Worm (Caenorhabditis elegans): ENCODE results near the gene C49C3.11.

C49C3.11 gene

DNA sequence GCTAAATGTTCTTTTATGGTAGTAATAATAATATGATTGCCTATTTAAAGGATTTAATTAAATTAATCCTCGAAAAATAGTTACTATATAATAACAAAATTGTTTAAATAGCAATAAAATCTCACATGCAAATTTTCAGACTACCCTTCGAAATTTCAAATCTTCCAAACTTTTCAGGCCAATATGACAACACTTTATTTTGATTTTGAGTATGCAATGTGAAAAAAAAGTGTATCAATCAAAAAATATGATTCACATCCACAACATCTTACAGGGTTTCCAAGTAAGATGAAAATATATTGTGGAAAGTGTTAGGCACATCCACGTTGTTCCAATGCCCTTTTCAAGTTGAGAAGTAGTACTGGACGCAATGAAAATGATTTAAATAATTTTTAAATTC lies 31.7 kb upstream of the C49C3.11 start, which contains the start of gene snf-9:
Gene snf-9 (plus strand): TSS at position 301 of the 400 bp plus-strand sequence.
- no peak for TF ChIP-seq hlh-6 (tag; optimal IDR thresholded peaks at IDR 0.05)
- no peak for TF ChIP-seq mec-3 (tag; optimal IDR thresholded peaks at IDR 0.05; ENCODE audit: borderline replicate concordance)
- TF ChIP-seq sox-4 (tag; optimal IDR thresholded peaks at IDR 0.05): no peak
- no peak for TF ChIP-seq unc-55 (GFP tag; optimal IDR thresholded peaks at IDR 0.05)
- TF ChIP-seq dve-1 (tag; optimal IDR thresholded peaks at IDR 0.05): no peak
- TF ChIP-seq tbx-2 (tag; optimal IDR thresholded peaks at IDR 0.05): no peak
- TF ChIP-seq eyg-1 (tag; optimal IDR thresholded peaks at IDR 0.05): no peak
- no peak for TF ChIP-seq che-1 (tag; optimal IDR thresholded peaks at IDR 0.05)
- no peak for TF ChIP-seq lim-6 (tag; optimal IDR thresholded peaks at IDR 0.05)
- TF ChIP-seq tbx-7 (tag; optimal IDR thresholded peaks at IDR 0.05): no peak
- TF ChIP-seq fax-1 (tag; optimal IDR thresholded peaks at IDR 0.05): no peak
- TF ChIP-seq zip-5 (tag; optimal IDR thresholded peaks at IDR 0.05): no peak

DNA sequence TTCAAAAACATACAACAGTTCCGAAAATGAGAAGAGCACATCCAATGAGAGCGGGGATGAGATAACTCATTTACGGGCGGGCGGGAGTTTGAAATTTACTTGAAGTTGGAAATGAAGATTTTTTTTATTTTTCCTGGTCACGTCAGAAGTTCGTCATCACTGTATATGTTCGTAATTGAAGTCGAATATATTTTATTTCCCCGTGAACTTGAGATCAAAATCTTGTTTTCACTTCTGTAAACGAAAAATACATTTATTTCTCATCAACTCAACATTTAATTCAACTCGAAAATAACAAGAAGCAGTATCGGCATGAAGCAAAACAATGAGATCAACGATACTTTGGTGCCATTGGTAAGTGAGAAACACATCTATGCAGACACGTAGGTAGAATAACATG lies 27.2 kb upstream of the C49C3.11 start, which contains the start of gene C49C3.20:
Gene C49C3.20 (minus strand): TSS at position 101 of the 400 bp plus-strand sequence.
- TF ChIP-seq mec-3 (tag; optimal IDR thresholded peaks at IDR 0.05; ENCODE audit: borderline replicate concordance) (no peak), madf-2 (tag; optimal IDR thresholded peaks at IDR 0.05) (no peak), tbx-7 (tag; optimal IDR thresholded peaks at IDR 0.05) (no peak), syd-9 (tag; optimal IDR thresholded peaks at IDR 0.05) (no peak), unc-3 (GFP tag; conservative IDR thresholded peaks at IDR 0.05) (no peak), unc-3 (tag; optimal IDR thresholded peaks at IDR 0.05) (no peak), K02D7.2 (tag; optimal IDR thresholded peaks at IDR 0.05) (no peak), lin-11 (tag; optimal IDR thresholded peaks at IDR 0.05) (no peak), elt-2 (tag; optimal IDR thresholded peaks at IDR 0.05) (no peak), fkh-6 (tag; optimal IDR thresholded peaks at IDR 0.05) (no peak), ztf-16 (tag; optimal IDR thresholded peaks at IDR 0.05) (no peak), nhr-11 (tag; optimal IDR thresholded peaks at IDR 0.05) (no peak), sdc-2 (tag; optimal IDR thresholded peaks at IDR 0.05) (no peak), npax-4 (tag; optimal IDR thresholded peaks at IDR 0.05) (no peak), hlh-30 (tag; optimal IDR thresholded peaks at IDR 0.05; ENCODE audit: insufficient read depth) (no peak), pax-1 (tag; optimal IDR thresholded peaks at IDR 0.05) (no peak), nhr-232 (tag; optimal IDR thresholded peaks at IDR 0.05) (no peak), sox-2 (GFP tag; IDR thresholded peaks at IDR 0.05) (no peak), fax-1 (tag; optimal IDR thresholded peaks at IDR 0.05) (no peak), unc-42 (tag; optimal IDR thresholded peaks at IDR 0.05) (no peak), ttx-3 (tag; optimal IDR thresholded peaks at IDR 0.05) (no peak)

DNA sequence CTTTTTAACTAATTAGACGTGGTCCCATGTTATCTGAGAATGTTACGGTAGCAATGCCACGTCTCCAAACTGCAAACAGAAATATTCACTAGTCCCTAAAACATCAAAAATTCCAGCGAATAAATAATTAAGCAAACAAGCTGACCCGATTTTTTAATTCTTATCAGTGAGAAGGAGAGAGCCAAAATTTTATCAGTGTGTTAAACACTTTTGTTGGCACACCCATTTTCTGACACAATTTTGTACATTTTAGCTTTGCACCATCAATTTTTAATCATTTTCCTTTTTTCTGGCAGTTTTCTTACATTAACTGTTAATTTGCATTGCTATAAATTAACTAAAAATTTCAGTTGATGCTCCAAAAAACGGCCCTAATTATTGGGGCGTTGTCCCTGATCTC lies 23.1 kb upstream of the C49C3.11 start, which contains the start of gene C49C3.4:
Gene C49C3.4 (plus strand): TSS at position 351 of the 400 bp plus-strand sequence.
- TF ChIP-seq pha-4 (tag; optimal IDR thresholded peaks at IDR 0.05) (no peak), ceh-19 (GFP tag; optimal IDR thresholded peaks at IDR 0.05) (no peak), K02D7.2 (tag; optimal IDR thresholded peaks at IDR 0.05) (no peak), ceh-6 (GFP tag; optimal IDR thresholded peaks at IDR 0.05) (no peak), ceh-24 (tag; optimal IDR thresholded peaks at IDR 0.05) (no peak), ahr-1 (tag; optimal IDR thresholded peaks at IDR 0.05) (no peak), syd-9 (tag; optimal IDR thresholded peaks at IDR 0.05) (no peak), dve-1 (tag; optimal IDR thresholded peaks at IDR 0.05) (no peak), tbx-2 (tag; optimal IDR thresholded peaks at IDR 0.05) (no peak), unc-3 (GFP tag; conservative IDR thresholded peaks at IDR 0.05) (no peak), unc-3 (tag; optimal IDR thresholded peaks at IDR 0.05) (no peak), hlh-15 (tag; optimal IDR thresholded peaks at IDR 0.05) (no peak), ztf-16 (tag; optimal IDR thresholded peaks at IDR 0.05) (no peak), npax-4 (tag; optimal IDR thresholded peaks at IDR 0.05) (no peak), ceh-22 (tag; optimal IDR thresholded peaks at IDR 0.05) (no peak), F13H6.1 (tag; optimal IDR thresholded peaks at IDR 0.05) (no peak), ttx-3 (tag; optimal IDR thresholded peaks at IDR 0.05) (no peak)

DNA sequence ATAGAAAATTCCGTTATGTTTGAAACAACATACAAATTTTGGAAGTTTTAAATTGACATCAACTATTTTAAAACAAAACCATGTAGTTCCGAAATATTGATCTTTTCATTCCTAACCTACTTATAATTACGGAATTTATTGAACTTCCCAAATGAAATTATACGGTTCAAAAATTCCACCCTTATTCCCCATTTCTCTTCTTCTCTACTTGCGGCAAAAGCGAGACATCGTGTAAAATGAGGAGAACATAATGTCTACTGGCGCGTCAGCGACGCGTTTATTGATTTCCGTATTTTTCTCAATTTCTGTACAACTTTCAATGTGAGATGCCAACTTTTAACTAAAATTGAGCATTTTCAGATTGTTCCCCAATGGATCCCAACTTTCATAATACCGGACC lies 14.7 kb upstream of the C49C3.11 start, which contains the start of gene ceh-88:
Gene ceh-88 (plus strand): TSS at position 355 of the 400 bp plus-strand sequence.
- TF ChIP-seq sox-2 (GFP tag; IDR thresholded peaks at IDR 0.05): no peak
- peak; percentile 3 for TF ChIP-seq ceh-31 (tag; optimal IDR thresholded peaks at IDR 0.05)
- TF ChIP-seq dve-1 (tag; optimal IDR thresholded peaks at IDR 0.05): no peak
- TF ChIP-seq nhr-232 (tag; optimal IDR thresholded peaks at IDR 0.05): no peak
- no peak for TF ChIP-seq hlh-13 (GFP tag; optimal IDR thresholded peaks at IDR 0.05)
- no peak for TF ChIP-seq odd-2 (tag; optimal IDR thresholded peaks at IDR 0.05)
- no peak for TF ChIP-seq sdc-2 (tag; optimal IDR thresholded peaks at IDR 0.05)
- no peak for TF ChIP-seq ceh-19 (GFP tag; optimal IDR thresholded peaks at IDR 0.05)
- TF ChIP-seq che-1 (tag; optimal IDR thresholded peaks at IDR 0.05): no peak
- no peak for TF ChIP-seq nhr-11 (tag; optimal IDR thresholded peaks at IDR 0.05)
- no peak for TF ChIP-seq K02D7.2 (tag; optimal IDR thresholded peaks at IDR 0.05)
- no peak for TF ChIP-seq ahr-1 (tag; optimal IDR thresholded peaks at IDR 0.05)
- no peak for TF ChIP-seq tbx-7 (tag; optimal IDR thresholded peaks at IDR 0.05)
- peak; percentile 73 for TF ChIP-seq unc-42 (tag; optimal IDR thresholded peaks at IDR 0.05)
- TF ChIP-seq ceh-48 (tag; optimal IDR thresholded peaks at IDR 0.05): peak; percentile 88
- TF ChIP-seq hlh-30 (tag; optimal IDR thresholded peaks at IDR 0.05; ENCODE audit: insufficient read depth): no peak
- no peak for TF ChIP-seq pag-3 (tag; optimal IDR thresholded peaks at IDR 0.05; ENCODE audit: borderline replicate concordance)
- no peak for TF ChIP-seq lim-6 (tag; optimal IDR thresholded peaks at IDR 0.05)
